Worm (Caenorhabditis elegans) whole organism, early embryonic: ENCODE measurements around the gene C32H11.3.

Experiments
- B0310.2 ChIP-seq: sonication (generic microtip); optimal IDR thresholded peaks from 2 replicates; lab custom pipeline; 2016; ENCODE audit warnings: mild to moderate bottlenecking, missing genetic modification characterization, missing compliant biosample characterization
- F13C5.2 ChIP-seq: sonication (generic microtip); optimal IDR thresholded peaks from 2 replicates; lab custom pipeline; 2017; ENCODE audit warnings: mild to moderate bottlenecking, missing genetic modification characterization, inconsistent platforms, missing compliant biosample characterization
- aly-1 ChIP-seq: sonication (generic microtip); optimal IDR thresholded peaks from 2 replicates; lab custom pipeline; 2016; ENCODE audit warnings: missing genetic modification characterization, missing compliant biosample characterization
- ama-1 ChIP-seq: fragments of 150-350 bp; optimal IDR thresholded peaks from 2 replicates; lab custom pipeline; 2014
- ceh-13 ChIP-seq: fragments of 200-800 bp; sonication (Bioruptor generic); optimal IDR thresholded peaks from 2 replicates; lab custom pipeline; 2018; ENCODE audit warnings: mild to moderate bottlenecking, missing genetic modification characterization, missing compliant biosample characterization
- ets-7 ChIP-seq: sonication (generic microtip); optimal IDR thresholded peaks from 2 replicates; lab custom pipeline; 2016; ENCODE audit warnings: missing genotype, missing genetic modification characterization, missing compliant biosample characterization
- flt-1 ChIP-seq: fragments of 200-800 bp; sonication (Bioruptor generic); IDR thresholded peaks from 2 replicates; pipeline ENCODE4 v1.3.6; 2022; ENCODE audit warnings: missing genetic modification characterization, missing compliant biosample characterization
- hmg-4 ChIP-seq: fragments of 200-800 bp; sonication (Bioruptor generic); optimal IDR thresholded peaks from 2 replicates; lab custom pipeline; 2018; ENCODE audit warnings: mild to moderate bottlenecking, missing genetic modification characterization, missing compliant biosample characterization
- hnd-1 ChIP-seq: sonication (generic microtip); optimal IDR thresholded peaks from 2 replicates; lab custom pipeline; 2016; ENCODE audit warnings: missing genetic modification characterization, missing compliant biosample characterization
- scrt-1 ChIP-seq: fragments of 200-800 bp; sonication (Bioruptor generic); IDR thresholded peaks from 2 replicates; pipeline ENCODE4 v1.3.6; 2022; ENCODE audit warnings: missing genetic modification characterization, missing compliant biosample characterization
- sea-1 ChIP-seq: fragments of 200-800 bp; sonication (Bioruptor generic); conservative IDR thresholded peaks from 2 replicates; pipeline ENCODE4 v1.3.6; 2022; ENCODE audit warnings: missing genetic modification characterization, missing compliant biosample characterization
- tbx-11 ChIP-seq: fragments of 200-800 bp; sonication (Bioruptor generic); IDR thresholded peaks from 2 replicates; pipeline ENCODE4 v1.3.6; 2022; ENCODE audit warnings: missing genetic modification characterization, missing compliant biosample characterization
- tbx-37 ChIP-seq: fragments of 200-800 bp; sonication (Bioruptor generic); conservative IDR thresholded peaks from 2 replicates; pipeline ENCODE4 v1.3.6; 2022; ENCODE audit warnings: missing genetic modification reagents, missing genetic modification characterization, missing compliant biosample characterization
- tra-4 ChIP-seq: sonication (generic microtip); optimal IDR thresholded peaks from 2 replicates; lab custom pipeline; 2017; ENCODE audit warnings: missing genetic modification characterization, missing compliant biosample characterization

- TF ChIP-seq B0310.2 (tag; lab: Kevin White, UChicago) (no peak), ets-7 (no peak), ama-1 (lab: Kevin White, UChicago) (no peak), flt-1 (GFP tag; lab: Robert Waterston, UW) (no peak), aly-1 (tag; lab: Kevin White, UChicago) (no peak), sea-1 (GFP tag; lab: Robert Waterston, UW) (no peak), hmg-4 (GFP tag; lab: Kevin White, UChicago) (no peak), scrt-1 (GFP tag; lab: Robert Waterston, UW) (no peak), tra-4 (tag; lab: Kevin White, UChicago) (no peak), F13C5.2 (no peak), tbx-37 (no peak), tbx-11 (GFP tag; lab: Robert Waterston, UW) (no peak), hnd-1 (tag; lab: Kevin White, UChicago) (no peak), ceh-13 (GFP tag; lab: Kevin White, UChicago) (no peak)
These were observed 23.4 kb upstream of the C32H11.3 start, which contains the start of gene K08D8.11 for ce11 chrIV:12894996-12895395.
